Fruit fly (Drosophila melanogaster) whole organism, embryonic: ENCODE results near the gene CG2129.

Source experiments
- Abd-B ChIP-seq: fragments of 200-800 bp; sonication (Bioruptor generic); optimal IDR thresholded peaks from 2 replicates; lab custom pipeline; 2018; ENCODE audit warnings: missing biosample characterization, mild to moderate bottlenecking, missing genetic modification characterization, moderate library complexity
- Aef1 ChIP-seq: fragments of 200-800 bp; sonication (Bioruptor generic); IDR thresholded peaks from 3 replicates; pipeline ENCODE4 v1.3.6; 2022; ENCODE audit warnings: missing biosample characterization, missing genetic modification characterization
- Atf6 ChIP-seq: fragments of 200-800 bp; sonication (Bioruptor generic); IDR thresholded peaks from 2 replicates; pipeline ENCODE4 v1.3.6; 2022; ENCODE audit warnings: missing biosample characterization, missing genetic modification characterization
- Bdp1 ChIP-seq: fragments of 200-800 bp; sonication (Bioruptor generic); optimal IDR thresholded peaks from 3 replicates; lab custom pipeline; 2016; ENCODE audit warnings: missing biosample characterization, missing genetic modification characterization
- C15 ChIP-seq: fragments of 200-800 bp; sonication (Bioruptor generic); IDR thresholded peaks from 3 replicates; pipeline ENCODE4 v1.3.6; 2022; ENCODE audit warnings: missing biosample characterization, missing genetic modification characterization
- CG10565 ChIP-seq: fragments of 200-800 bp; sonication (Bioruptor generic); optimal IDR thresholded peaks from 3 replicates; lab custom pipeline; 2016; ENCODE audit warnings: missing biosample characterization, mild to moderate bottlenecking, missing genetic modification characterization
- CG12299 ChIP-seq: fragments of 200-800 bp; sonication (Bioruptor generic); optimal IDR thresholded peaks from 2 replicates; lab custom pipeline; 2018; ENCODE audit warnings: missing biosample characterization, mild to moderate bottlenecking, missing genetic modification characterization
- CG12744 ChIP-seq: fragments of 200-800 bp; sonication (Bioruptor generic); optimal IDR thresholded peaks from 2 replicates; lab custom pipeline; 2016; ENCODE audit warnings: missing biosample characterization, missing genetic modification characterization
- CG13296 ChIP-seq: fragments of 200-800 bp; sonication (Bioruptor generic); optimal IDR thresholded peaks from 3 replicates; lab custom pipeline; 2018; ENCODE audit warnings: missing biosample characterization, mild to moderate bottlenecking, missing genetic modification characterization
- CG13624 ChIP-seq: fragments of 200-800 bp; sonication (Bioruptor generic); optimal IDR thresholded peaks from 2 replicates; lab custom pipeline; 2016; ENCODE audit warnings: missing biosample characterization, missing genetic modification characterization
- CG17186 ChIP-seq: fragments of 200-800 bp; sonication (Bioruptor generic); optimal IDR thresholded peaks from 3 replicates; lab custom pipeline; 2017; ENCODE audit warnings: missing biosample characterization, missing genetic modification reagents, missing genetic modification characterization
- CG17328 ChIP-seq: fragments of 200-800 bp; sonication (Bioruptor generic); IDR thresholded peaks from 2 replicates; pipeline ENCODE4 v1.3.6; 2022; ENCODE audit warnings: missing biosample characterization, missing genetic modification characterization
- CG17912 ChIP-seq: fragments of 200-800 bp; sonication (Bioruptor generic); optimal IDR thresholded peaks from 2 replicates; lab custom pipeline; 2018; ENCODE audit warnings: missing biosample characterization, mild to moderate bottlenecking, missing genetic modification characterization
- CG2129 ChIP-seq: fragments of 200-800 bp; sonication (Bioruptor generic); IDR thresholded peaks from 2 replicates; pipeline ENCODE4 v1.3.6; 2022; ENCODE audit warnings: missing biosample characterization, missing genetic modification characterization; ENCODE audit not compliant: partially characterized antibody
- CG30020 ChIP-seq: fragments of 200-800 bp; optimal IDR thresholded peaks from 2 replicates; lab custom pipeline; 2019; ENCODE audit warnings: missing biosample characterization, mild to moderate bottlenecking, missing genetic modification characterization, moderate library complexity
- CG31365 ChIP-seq: fragments of 200-800 bp; sonication (Bioruptor generic); optimal IDR thresholded peaks from 2 replicates; lab custom pipeline; 2018; ENCODE audit warnings: missing biosample characterization, mild to moderate bottlenecking, missing genetic modification characterization
- CG32772 ChIP-seq: fragments of 200-800 bp; sonication (Bioruptor generic); IDR thresholded peaks from 2 replicates; pipeline ENCODE4 v1.3.6; 2022; ENCODE audit warnings: missing biosample characterization, missing genetic modification characterization
- CG3407 ChIP-seq: fragments of 200-800 bp; sonication (Bioruptor generic); optimal IDR thresholded peaks from 2 replicates; lab custom pipeline; 2018; ENCODE audit warnings: missing biosample characterization, mild to moderate bottlenecking, missing genetic modification characterization
- CG4730 ChIP-seq: fragments of 200-800 bp; sonication (Bioruptor generic); IDR thresholded peaks from 2 replicates; pipeline ENCODE4 v1.3.6; 2022; ENCODE audit warnings: missing biosample characterization, missing genetic modification characterization
- CG7928 ChIP-seq: fragments of 200-800 bp; sonication (Bioruptor generic); optimal IDR thresholded peaks from 2 replicates; lab custom pipeline; 2017; ENCODE audit warnings: missing biosample characterization, mild to moderate bottlenecking, missing genetic modification characterization
- CG7987 ChIP-seq: fragments of 200-800 bp; sonication (Bioruptor generic); optimal IDR thresholded peaks from 2 replicates; lab custom pipeline; 2018; ENCODE audit warnings: missing biosample characterization, mild to moderate bottlenecking, missing genetic modification characterization, moderate library complexity
- Hmr ChIP-seq: fragments of 200-800 bp; sonication (Bioruptor generic); optimal IDR thresholded peaks from 3 replicates; lab custom pipeline; 2017; ENCODE audit warnings: mild to moderate bottlenecking, missing biosample characterization, missing genetic modification reagents, missing genetic modification characterization
- Hr51 ChIP-seq, 2 experiments: fragments of 200-800 bp; sonication (Bioruptor generic); optimal IDR thresholded peaks; 2 replicates in 1 of 2; 3 replicates in 1 of 2; lab custom pipeline; 2016 to 2018; ENCODE audit warnings: missing biosample characterization in 2 of 2, missing genetic modification characterization in 2 of 2, mild to moderate bottlenecking in 1 of 2, moderate library complexity in 1 of 2
- Hr78 ChIP-seq, 2 experiments: fragments of 200-800 bp in 1 of 2; fragments of >200 bp in 1 of 2; sonication (Bioruptor generic) in 1 of 2; optimal IDR thresholded peaks; 2 replicates each; lab custom pipeline; 2017 to 2019; ENCODE audit warnings: missing biosample characterization in 2 of 2, missing genetic modification characterization in 2 of 2, mild to moderate bottlenecking in 1 of 2, moderate library complexity in 1 of 2
- Mes4 ChIP-seq: fragments of 200-800 bp; sonication (Bioruptor generic); optimal IDR thresholded peaks from 2 replicates; lab custom pipeline; 2016; ENCODE audit warnings: missing biosample characterization, missing genetic modification characterization
- Nf-YA ChIP-seq: fragments of 200-800 bp; sonication (Bioruptor generic); IDR thresholded peaks from 2 replicates; pipeline ENCODE4 v1.3.6; 2022; ENCODE audit warnings: missing biosample characterization, missing genetic modification characterization
- Pdp1 ChIP-seq, 2 experiments: fragments of 200-800 bp; sonication (Bioruptor generic); optimal IDR thresholded peaks; 3 replicates each; lab custom pipeline; 2016; ENCODE audit warnings: missing biosample characterization in 2 of 2, missing genetic modification characterization in 2 of 2, mild to moderate bottlenecking in 1 of 2, moderate library complexity in 1 of 2
- Ravus ChIP-seq: fragments of 200-800 bp; sonication (Bioruptor generic); IDR thresholded peaks from 2 replicates; pipeline ENCODE4 v1.3.6; 2022; ENCODE audit warnings: missing biosample characterization, missing genetic modification characterization
- Sry-δ ChIP-seq: fragments of 200-800 bp; sonication (Bioruptor generic); optimal IDR thresholded peaks from 2 replicates; lab custom pipeline; 2016; ENCODE audit warnings: missing biosample characterization, missing genetic modification characterization
- Ssrp ChIP-seq: fragments of 200-800 bp; sonication (Bioruptor generic); optimal IDR thresholded peaks from 2 replicates; lab custom pipeline; 2018; ENCODE audit warnings: missing biosample characterization, mild to moderate bottlenecking, missing genetic modification characterization, moderate library complexity
- Xbp1 ChIP-seq: fragments of 200-800 bp; sonication (Bioruptor generic); optimal IDR thresholded peaks from 3 replicates; lab custom pipeline; 2016; ENCODE audit warnings: missing biosample characterization, mild to moderate bottlenecking, missing genetic modification characterization
- ato ChIP-seq: fragments of 200-800 bp; sonication (Bioruptor generic); IDR thresholded peaks from 2 replicates; pipeline ENCODE4 v1.3.6; 2022; ENCODE audit warnings: missing biosample characterization, missing genetic modification characterization; ENCODE audit not compliant: partially characterized antibody
- chinmo ChIP-seq: fragments of 200-800 bp; sonication (Bioruptor generic); IDR thresholded peaks from 4 replicates; pipeline ENCODE4 v1.3.6; 2022; ENCODE audit warnings: missing biosample characterization, missing genetic modification characterization; ENCODE audit not compliant: partially characterized antibody
- dm ChIP-seq: fragments of 200-800 bp; sonication (Bioruptor generic); optimal IDR thresholded peaks from 3 replicates; lab custom pipeline; 2016; ENCODE audit warnings: missing biosample characterization, missing genetic modification characterization
- fd3F ChIP-seq: fragments of 200-800 bp; sonication (Bioruptor generic); optimal IDR thresholded peaks from 2 replicates; lab custom pipeline; 2018; ENCODE audit warnings: missing biosample characterization, mild to moderate bottlenecking, missing genetic modification characterization, moderate library complexity
- gro ChIP-seq: fragments of 200-800 bp; sonication (Bioruptor generic); optimal IDR thresholded peaks from 2 replicates; lab custom pipeline; 2016; ENCODE audit warnings: missing biosample characterization, missing genetic modification characterization
- hkb ChIP-seq, 2 experiments: fragments of 200-800 bp in 1 of 2; fragments of >200 bp in 1 of 2; sonication (Bioruptor generic) in 1 of 2; IDR thresholded peaks in 1 of 2; optimal IDR thresholded peaks in 1 of 2; 2 replicates each; pipeline versions ENCODE4 v1.3.6 to Lab custom; 2017 to 2022; ENCODE audit warnings: missing biosample characterization in 1 of 2, missing genetic modification characterization in 1 of 2
- ind ChIP-seq: fragments of 200-800 bp; sonication (Bioruptor generic); optimal IDR thresholded peaks from 3 replicates; lab custom pipeline; 2016; ENCODE audit warnings: missing biosample characterization, missing genetic modification characterization
- lbe ChIP-seq: fragments of 200-800 bp; sonication (Bioruptor generic); optimal IDR thresholded peaks from 2 replicates; lab custom pipeline; 2016; ENCODE audit warnings: missing biosample characterization, mild to moderate bottlenecking, missing genetic modification characterization
- lmd ChIP-seq: fragments of 200-800 bp; sonication (Bioruptor generic); IDR thresholded peaks from 2 replicates; pipeline ENCODE4 v1.3.6; 2022; ENCODE audit warnings: missing biosample characterization, missing genetic modification characterization
- peb ChIP-seq: fragments of 200-800 bp; sonication (Bioruptor generic); IDR thresholded peaks from 2 replicates; pipeline ENCODE4 v1.3.6; 2022; ENCODE audit warnings: missing biosample characterization, missing genetic modification characterization
- pho ChIP-seq: fragments of 200-800 bp; sonication (Bioruptor generic); optimal IDR thresholded peaks from 2 replicates; lab custom pipeline; 2016; ENCODE audit warnings: missing biosample characterization, missing genetic modification characterization
- pros ChIP-seq: fragments of 200-800 bp; sonication (Bioruptor generic); optimal IDR thresholded peaks from 3 replicates; lab custom pipeline; 2019; ENCODE audit warnings: missing biosample characterization, mild to moderate bottlenecking, missing genetic modification characterization, moderate library complexity
- salm ChIP-seq: fragments of 200-800 bp; sonication (Bioruptor generic); optimal IDR thresholded peaks from 2 replicates; lab custom pipeline; 2018; ENCODE audit warnings: missing biosample characterization, mild to moderate bottlenecking, missing genetic modification characterization
- sens-2 ChIP-seq: fragments of 200-800 bp; sonication (Bioruptor generic); IDR thresholded peaks from 2 replicates; pipeline ENCODE4 v1.3.6; 2022; ENCODE audit warnings: missing biosample characterization, missing genetic modification characterization
- sim ChIP-seq: fragments of 200-800 bp; sonication (Bioruptor generic); IDR thresholded peaks from 2 replicates; pipeline ENCODE4 v1.3.6; 2022; ENCODE audit warnings: missing biosample characterization, missing genetic modification characterization
- slbo ChIP-seq: fragments of 200-800 bp; sonication (Bioruptor generic); IDR thresholded peaks from 2 replicates; pipeline ENCODE4 v1.3.6; 2022; ENCODE audit warnings: missing biosample characterization, missing genetic modification characterization
- stwl ChIP-seq: fragments of 200-800 bp; sonication (Bioruptor generic); optimal IDR thresholded peaks from 3 replicates; lab custom pipeline; 2018; ENCODE audit warnings: missing biosample characterization, mild to moderate bottlenecking, missing genetic modification characterization, moderate library complexity
- tap ChIP-seq: fragments of 200-800 bp; optimal IDR thresholded peaks from 3 replicates; lab custom pipeline; 2019; ENCODE audit warnings: missing biosample characterization, mild to moderate bottlenecking, missing genetic modification characterization, moderate library complexity
- usp ChIP-seq: fragments of >200 bp; optimal IDR thresholded peaks from 2 replicates; lab custom pipeline; 2017; ENCODE audit warnings: missing biosample characterization, missing genetic modification characterization

The CG2129 gene

dm6 chrX:8112715-8113114, 32.9 kb upstream of the CG2129 start (continued):
- no peak for TF ChIP-seq CG3407 (GFP tag; lab: Kevin White, UChicago)
- peak; percentile 10 for TF ChIP-seq fd3F
- TF ChIP-seq CG13296 = no peak
- TF ChIP-seq Pdp1 (GFP tag; optimal IDR thresholded peaks at IDR 0.05; lab: Kevin White, UChicago) = peak in 1 of 2 experiments; percentile 14
- no peak for TF ChIP-seq tap
- TF ChIP-seq C15 (GFP tag; lab: Robert Waterston, UW) = 0 out of 3 replicates have a peak, but pooled peaks have one; percentile 13
- TF ChIP-seq CG12299 = no peak
- TF ChIP-seq CG17186 (GFP tag; lab: Kevin White, UChicago) = no peak
- TF ChIP-seq gro = peak; percentile 31
- no peak for TF ChIP-seq CG17912 (GFP tag; lab: Kevin White, UChicago)
- no peak for TF ChIP-seq CG2129 (GFP tag; lab: Robert Waterston, UW)
- no peak for TF ChIP-seq lbe (GFP tag; lab: Kevin White, UChicago)
- no peak for TF ChIP-seq CG32772 (GFP tag; lab: Robert Waterston, UW)
- TF ChIP-seq Abd-B (GFP tag; lab: Kevin White, UChicago) = peak; percentile 42
- TF ChIP-seq ato = no peak
- TF ChIP-seq pho (GFP tag; lab: Kevin White, UChicago) = no peak
- TF ChIP-seq sim (GFP tag; lab: Robert Waterston, UW) = no peak
- no peak for TF ChIP-seq hkb (optimal IDR thresholded peaks at IDR 0.05; lab: Kevin White, UChicago)
- peak; percentile 39; the same call in 1 of the 2 replicates for TF ChIP-seq hkb (GFP tag; IDR thresholded peaks at IDR 0.05; lab: Robert Waterston, UW)
- no peak for TF ChIP-seq Hr78 (GFP tag; optimal IDR thresholded peaks at IDR 0.05; lab: Kevin White, UChicago)
- peak; percentile 65 for TF ChIP-seq CG13624
- TF ChIP-seq lmd = peak; percentile 36; the same call in 1 of the 2 replicates
- no peak for TF ChIP-seq CG10565 (GFP tag; lab: Kevin White, UChicago)
- TF ChIP-seq Sry-δ (GFP tag; lab: Kevin White, UChicago) = no peak
- peak; percentile 69 for TF ChIP-seq Hmr
- TF ChIP-seq stwl (tag; lab: Kevin White, UChicago) = no peak
- no peak for TF ChIP-seq Bdp1 (GFP tag; lab: Kevin White, UChicago)
- TF ChIP-seq pros (GFP tag; lab: Kevin White, UChicago) = no peak
- no peak for TF ChIP-seq dm (GFP tag; lab: Kevin White, UChicago)
- TF ChIP-seq peb (GFP tag; lab: Robert Waterston, UW) = no peak
- no peak for TF ChIP-seq ind (GFP tag; lab: Kevin White, UChicago)
- no peak for TF ChIP-seq Nf-YA (GFP tag; lab: Robert Waterston, UW)
- no peak for TF ChIP-seq Ssrp (tag; lab: Kevin White, UChicago)
- TF ChIP-seq CG7987 (GFP tag; lab: Kevin White, UChicago) = no peak
- TF ChIP-seq CG30020 (tag; lab: Kevin White, UChicago) = no peak
- peak; percentile 75 for TF ChIP-seq slbo (GFP tag; lab: Robert Waterston, UW)
- peak; percentile 34 for TF ChIP-seq Xbp1 (GFP tag; lab: Kevin White, UChicago)
- TF ChIP-seq CG12744 = no peak
- peak; percentile 57; the same call in 1 of the 2 replicates for TF ChIP-seq Atf6 (GFP tag; lab: Robert Waterston, UW)
- TF ChIP-seq Aef1 (GFP tag; lab: Robert Waterston, UW) = peak; percentile 41; the same call in 1 of the 3 replicates
- no peak for TF ChIP-seq CG7928 (GFP tag; lab: Kevin White, UChicago)
- TF ChIP-seq CG17328 (GFP tag; lab: Robert Waterston, UW) = no peak
- no peak for TF ChIP-seq chinmo (GFP tag; lab: Robert Waterston, UW)
- no peak for TF ChIP-seq sens-2 (GFP tag; lab: Robert Waterston, UW)
- no peak for TF ChIP-seq Ravus
- no peak for TF ChIP-seq salm (tag; lab: Kevin White, UChicago)
- no peak for TF ChIP-seq usp (GFP tag; lab: Kevin White, UChicago)
- no peak for TF ChIP-seq Mes4 (GFP tag; lab: Kevin White, UChicago)
- TF ChIP-seq CG31365 (tag; lab: Kevin White, UChicago) = no peak
- no peak for TF ChIP-seq CG4730 (GFP tag; lab: Robert Waterston, UW)
- TF ChIP-seq Hr51 (GFP tag; optimal IDR thresholded peaks at IDR 0.05; lab: Kevin White, UChicago) = peak in 1 of 2 experiments; percentile 42
